Fruit fly (Drosophila melanogaster) whole organism, embryonic: Measurements from ENCODE around the gene CG18265.

Source experiments
- CG10462 ChIP-seq: fragments of 200-800 bp; sonication (Bioruptor generic); optimal IDR thresholded peaks from 2 replicates; lab custom pipeline; 2016; ENCODE audit warnings: missing biosample characterization, missing genetic modification characterization
- CG11504 ChIP-seq: fragments of 200-800 bp; sonication (Bioruptor generic); optimal IDR thresholded peaks from 3 replicates; lab custom pipeline; 2019; ENCODE audit warnings: missing biosample characterization, mild to moderate bottlenecking, missing genetic modification characterization, moderate library complexity
- CG12236 ChIP-seq: fragments of 200-800 bp; sonication (Bioruptor generic); optimal IDR thresholded peaks from 2 replicates; lab custom pipeline; 2016; ENCODE audit warnings: missing biosample characterization, missing genetic modification characterization
- CG14860 ChIP-seq: fragments of 200-800 bp; sonication (Bioruptor generic); IDR thresholded peaks from 3 replicates; pipeline ENCODE4 v1.3.6; 2022; ENCODE audit warnings: missing biosample characterization, missing genetic modification characterization; ENCODE audit not compliant: partially characterized antibody
- CG14965 ChIP-seq: fragments of 200-800 bp; sonication (Bioruptor generic); optimal IDR thresholded peaks from 2 replicates; lab custom pipeline; 2016; ENCODE audit warnings: missing biosample characterization, missing genetic modification characterization, borderline replicate concordance
- CG1647 ChIP-seq: fragments of 200-800 bp; sonication (Bioruptor generic); optimal IDR thresholded peaks from 3 replicates; lab custom pipeline; 2016; ENCODE audit warnings: missing biosample characterization, missing genetic modification characterization
- CG16815 ChIP-seq: fragments of 200-800 bp; sonication (Bioruptor generic); optimal IDR thresholded peaks from 3 replicates; lab custom pipeline; 2017; ENCODE audit warnings: missing biosample characterization, mild to moderate bottlenecking, missing genetic modification characterization
- CG17361 ChIP-seq: fragments of 200-800 bp; sonication (Bioruptor generic); IDR thresholded peaks from 3 replicates; pipeline ENCODE4 v1.3.6; 2022; ENCODE audit warnings: missing biosample characterization, missing genetic modification characterization
- CG18599 ChIP-seq: fragments of 200-800 bp; sonication (Bioruptor generic); optimal IDR thresholded peaks from 3 replicates; lab custom pipeline; 2017; ENCODE audit warnings: missing biosample characterization, missing genetic modification characterization, mild to moderate bottlenecking, moderate library complexity, missing genetic modification reagents
- CG2120 ChIP-seq: fragments of 200-800 bp; sonication (Bioruptor generic); optimal IDR thresholded peaks from 3 replicates; lab custom pipeline; 2016; ENCODE audit warnings: missing biosample characterization, missing genetic modification characterization
- CG2202 ChIP-seq: fragments of 200-800 bp; sonication (Bioruptor generic); optimal IDR thresholded peaks from 2 replicates; lab custom pipeline; 2018; ENCODE audit warnings: missing biosample characterization, mild to moderate bottlenecking, missing genetic modification characterization
- CG3281 ChIP-seq: fragments of 200-800 bp; sonication (Bioruptor generic); optimal IDR thresholded peaks from 3 replicates; lab custom pipeline; 2017; ENCODE audit warnings: missing biosample characterization, mild to moderate bottlenecking, missing genetic modification characterization
- CG4404 ChIP-seq: fragments of 200-800 bp; sonication (Bioruptor generic); IDR thresholded peaks from 2 replicates; pipeline ENCODE4 v1.3.6; 2022; ENCODE audit warnings: missing biosample characterization, missing genetic modification characterization
- CG7839 ChIP-seq: fragments of 200-800 bp; sonication (Bioruptor generic); optimal IDR thresholded peaks from 3 replicates; lab custom pipeline; 2018; ENCODE audit warnings: missing biosample characterization, mild to moderate bottlenecking, missing genetic modification characterization, moderate library complexity
- CG8924 ChIP-seq: fragments of 200-800 bp; optimal IDR thresholded peaks from 3 replicates; lab custom pipeline; 2019; ENCODE audit warnings: missing biosample characterization, mild to moderate bottlenecking, missing genetic modification characterization, moderate library complexity
- CG9817 ChIP-seq: fragments of 200-800 bp; sonication (Bioruptor generic); optimal IDR thresholded peaks from 2 replicates; lab custom pipeline; 2018; ENCODE audit warnings: missing biosample characterization, mild to moderate bottlenecking, missing genetic modification characterization, moderate library complexity
- CTCF ChIP-seq: fragments of 200-800 bp; sonication (Bioruptor generic); optimal IDR thresholded peaks from 2 replicates; lab custom pipeline; 2017; ENCODE audit warnings: missing biosample characterization, mild to moderate bottlenecking, missing genetic modification characterization, moderate library complexity
- Deaf1 ChIP-seq: fragments of 200-800 bp; optimal IDR thresholded peaks from 3 replicates; lab custom pipeline; 2019; ENCODE audit warnings: missing biosample characterization, mild to moderate bottlenecking, missing genetic modification characterization, moderate library complexity
- Fer3 ChIP-seq: fragments of 200-800 bp; sonication (Bioruptor generic); optimal IDR thresholded peaks from 2 replicates; lab custom pipeline; 2018; ENCODE audit warnings: missing biosample characterization, mild to moderate bottlenecking, missing genetic modification characterization, moderate library complexity
- HLHmδ ChIP-seq: fragments of 200-800 bp; sonication (Bioruptor generic); optimal IDR thresholded peaks from 2 replicates; lab custom pipeline; 2018; ENCODE audit warnings: missing biosample characterization, mild to moderate bottlenecking, missing genetic modification characterization, moderate library complexity
- MTF-1 ChIP-seq: fragments of 200-800 bp; sonication (Bioruptor generic); optimal IDR thresholded peaks from 2 replicates; lab custom pipeline; 2018; ENCODE audit warnings: missing biosample characterization, mild to moderate bottlenecking, missing genetic modification characterization, borderline replicate concordance
- Mad ChIP-seq: fragments of 200-800 bp; sonication (Bioruptor generic); optimal IDR thresholded peaks from 2 replicates; lab custom pipeline; 2016; ENCODE audit warnings: missing biosample characterization, missing genetic modification characterization
- Mes4 ChIP-seq: fragments of 200-800 bp; sonication (Bioruptor generic); optimal IDR thresholded peaks from 2 replicates; lab custom pipeline; 2016; ENCODE audit warnings: missing biosample characterization, missing genetic modification characterization
- Mrtf ChIP-seq: fragments of 200-800 bp; sonication (Bioruptor generic); IDR thresholded peaks from 3 replicates; pipeline ENCODE4 v1.3.6; 2022; ENCODE audit warnings: missing biosample characterization, missing genetic modification characterization
- Neu2 ChIP-seq: fragments of 200-800 bp; sonication (Bioruptor generic); optimal IDR thresholded peaks from 3 replicates; lab custom pipeline; 2016; ENCODE audit warnings: missing biosample characterization, missing genetic modification characterization, borderline replicate concordance
- Nf-YC ChIP-seq: fragments of 200-800 bp; optimal IDR thresholded peaks from 3 replicates; lab custom pipeline; 2019; ENCODE audit warnings: missing biosample characterization, mild to moderate bottlenecking, missing genetic modification characterization, moderate library complexity
- Oaz ChIP-seq: fragments of 200-800 bp; sonication (Bioruptor generic); IDR thresholded peaks from 2 replicates; pipeline ENCODE4 v1.3.6; 2022; ENCODE audit warnings: missing biosample characterization, missing genetic modification characterization
- Ravus ChIP-seq: fragments of 200-800 bp; sonication (Bioruptor generic); IDR thresholded peaks from 2 replicates; pipeline ENCODE4 v1.3.6; 2022; ENCODE audit warnings: missing biosample characterization, missing genetic modification characterization
- Side ChIP-seq: fragments of 200-800 bp; sonication (Bioruptor generic); optimal IDR thresholded peaks from 2 replicates; lab custom pipeline; 2016; ENCODE audit warnings: missing biosample characterization, missing genetic modification characterization
- Sry-δ ChIP-seq: fragments of 200-800 bp; sonication (Bioruptor generic); optimal IDR thresholded peaks from 2 replicates; lab custom pipeline; 2016; ENCODE audit warnings: missing biosample characterization, missing genetic modification characterization
- abd-A ChIP-seq: fragments of 200-800 bp; sonication (Bioruptor generic); optimal IDR thresholded peaks from 3 replicates; lab custom pipeline; 2019; ENCODE audit warnings: missing biosample characterization, mild to moderate bottlenecking, missing genetic modification characterization, moderate library complexity
- ara ChIP-seq: fragments of 200-800 bp; sonication (Bioruptor generic); IDR thresholded peaks from 2 replicates; pipeline ENCODE4 v1.3.6; 2022; ENCODE audit warnings: missing biosample characterization, missing genetic modification characterization
- bab2 ChIP-seq: fragments of 200-800 bp; sonication (Bioruptor generic); optimal IDR thresholded peaks from 2 replicates; lab custom pipeline; 2016; ENCODE audit warnings: missing biosample characterization, missing genetic modification characterization
- bigmax ChIP-seq: fragments of 200-800 bp; sonication (Bioruptor generic); optimal IDR thresholded peaks from 2 replicates; lab custom pipeline; 2018; ENCODE audit warnings: missing biosample characterization, mild to moderate bottlenecking, missing genetic modification characterization
- bsh ChIP-seq, 2 experiments: fragments of 200-800 bp; sonication (Bioruptor generic); optimal IDR thresholded peaks; 2 replicates each; lab custom pipeline; 2017 to 2018; ENCODE audit warnings: mild to moderate bottlenecking in 2 of 2, missing biosample characterization in 2 of 2, missing genetic modification characterization in 2 of 2, moderate library complexity in 1 of 2
- caup ChIP-seq: fragments of 200-800 bp; sonication (Bioruptor generic); optimal IDR thresholded peaks from 3 replicates; lab custom pipeline; 2017; ENCODE audit warnings: missing biosample characterization, mild to moderate bottlenecking, missing genetic modification characterization, moderate library complexity; ENCODE audit not compliant: severe bottlenecking
- dmrt99B ChIP-seq: fragments of 200-800 bp; sonication (Bioruptor generic); optimal IDR thresholded peaks from 2 replicates; lab custom pipeline; 2018; ENCODE audit warnings: missing biosample characterization, mild to moderate bottlenecking, missing genetic modification characterization, moderate library complexity
- esg ChIP-seq: fragments of 200-800 bp; sonication (Bioruptor generic); conservative IDR thresholded peaks from 2 replicates; pipeline ENCODE4 v1.3.6; 2022; ENCODE audit warnings: missing biosample characterization, missing genetic modification characterization
- exex ChIP-seq: fragments of 200-800 bp; sonication (Bioruptor generic); optimal IDR thresholded peaks from 4 replicates; lab custom pipeline; 2018; ENCODE audit warnings: missing biosample characterization, mild to moderate bottlenecking, missing genetic modification characterization, moderate library complexity
- fd96Cb ChIP-seq: fragments of 200-800 bp; sonication (Bioruptor generic); optimal IDR thresholded peaks from 2 replicates; lab custom pipeline; 2018; ENCODE audit warnings: missing biosample characterization, mild to moderate bottlenecking, missing genetic modification characterization, moderate library complexity
- mam ChIP-seq: fragments of 200-800 bp; sonication (Bioruptor generic); optimal IDR thresholded peaks from 3 replicates; lab custom pipeline; 2016; ENCODE audit warnings: missing biosample characterization, missing genetic modification characterization
- phol ChIP-seq: fragments of 200-800 bp; sonication (Bioruptor generic); optimal IDR thresholded peaks from 3 replicates; lab custom pipeline; 2018; ENCODE audit warnings: missing biosample characterization, mild to moderate bottlenecking, missing genetic modification characterization, moderate library complexity
- pros ChIP-seq: fragments of 200-800 bp; sonication (Bioruptor generic); optimal IDR thresholded peaks from 3 replicates; lab custom pipeline; 2019; ENCODE audit warnings: missing biosample characterization, mild to moderate bottlenecking, missing genetic modification characterization, moderate library complexity
- pzg ChIP-seq: fragments of 200-800 bp; sonication (Bioruptor generic); optimal IDR thresholded peaks from 3 replicates; lab custom pipeline; 2018; ENCODE audit warnings: missing biosample characterization, mild to moderate bottlenecking, missing genetic modification characterization, moderate library complexity
- scrt ChIP-seq: fragments of 200-800 bp; sonication (Bioruptor generic); optimal IDR thresholded peaks from 2 replicates; lab custom pipeline; 2018; ENCODE audit warnings: missing biosample characterization, mild to moderate bottlenecking, missing genetic modification characterization, moderate library complexity
- shn ChIP-seq: fragments of 200-800 bp; sonication (Bioruptor generic); optimal IDR thresholded peaks from 3 replicates; lab custom pipeline; 2016; ENCODE audit warnings: missing biosample characterization, missing genetic modification characterization
- sim ChIP-seq: fragments of 200-800 bp; sonication (Bioruptor generic); IDR thresholded peaks from 2 replicates; pipeline ENCODE4 v1.3.6; 2022; ENCODE audit warnings: missing biosample characterization, missing genetic modification characterization
- tap ChIP-seq: fragments of 200-800 bp; optimal IDR thresholded peaks from 3 replicates; lab custom pipeline; 2019; ENCODE audit warnings: missing biosample characterization, mild to moderate bottlenecking, missing genetic modification characterization, moderate library complexity
- tna ChIP-seq: fragments of 200-800 bp; sonication (Bioruptor generic); IDR thresholded peaks from 2 replicates; pipeline ENCODE4 v1.3.6; 2022; ENCODE audit warnings: missing biosample characterization, missing genetic modification characterization; ENCODE audit not compliant: partially characterized antibody
- wek ChIP-seq: fragments of 200-800 bp; sonication (Bioruptor generic); optimal IDR thresholded peaks from 3 replicates; lab custom pipeline; 2018; ENCODE audit warnings: missing biosample characterization, mild to moderate bottlenecking, missing genetic modification characterization, moderate library complexity
- zfh2 ChIP-seq: fragments of 200-800 bp; sonication (Bioruptor generic); optimal IDR thresholded peaks from 2 replicates; lab custom pipeline; 2016; ENCODE audit warnings: missing biosample characterization, missing genetic modification characterization

CG18265 gene

dm6 chr3L:17427013-17427412 is 12.2 kb upstream of the CG18265 start, which contains the start of gene Polr3G (continued):
- TF ChIP-seq pzg (GFP tag; lab: Kevin White, UChicago) (peak; percentile 39), CG17361 (GFP tag; lab: Robert Waterston, UW) (0 out of 3 replicates have a peak, but pooled peaks have one; percentile 18), CG8924 (tag; lab: Kevin White, UChicago) (no peak), sim (no peak), zfh2 (GFP tag; lab: Kevin White, UChicago) (no peak), CG7839 (peak; percentile 4), mam (GFP tag; lab: Kevin White, UChicago) (no peak), Sry-δ (GFP tag; lab: Kevin White, UChicago) (peak; percentile 11), ara (GFP tag; lab: Robert Waterston, UW) (no peak), CG12236 (GFP tag; lab: Kevin White, UChicago) (no peak), CG9817 (no peak), Nf-YC (peak; percentile 33), phol (tag; lab: Kevin White, UChicago) (no peak), CG18599 (GFP tag; lab: Kevin White, UChicago) (no peak), CG2202 (tag; lab: Kevin White, UChicago) (no peak), CG1647 (no peak), Oaz (no peak), tap (tag; lab: Kevin White, UChicago) (no peak), CG16815 (GFP tag; lab: Kevin White, UChicago) (no peak), caup (GFP tag; lab: Kevin White, UChicago) (no peak), HLHmδ (GFP tag; lab: Kevin White, UChicago) (no peak), bab2 (GFP tag; lab: Kevin White, UChicago) (no peak), Mes4 (GFP tag; lab: Kevin White, UChicago) (no peak), Mrtf (GFP tag; lab: Robert Waterston, UW) (no peak), CG10462 (GFP tag; lab: Kevin White, UChicago) (no peak), abd-A (tag; lab: Kevin White, UChicago) (no peak), scrt (GFP tag; lab: Kevin White, UChicago) (no peak), CG14965 (GFP tag; lab: Kevin White, UChicago) (no peak), Mad (GFP tag; lab: Kevin White, UChicago) (no peak), tna (GFP tag; lab: Robert Waterston, UW) (no peak), esg (GFP tag; lab: Robert Waterston, UW) (no peak), fd96Cb (no peak), CTCF (GFP tag; lab: Kevin White, UChicago) (no peak), CG3281 (no peak), MTF-1 (GFP tag; lab: Kevin White, UChicago) (no peak), Side (GFP tag; lab: Kevin White, UChicago) (no peak), exex (tag; lab: Kevin White, UChicago) (no peak), pros (GFP tag; lab: Kevin White, UChicago) (no peak), bigmax (GFP tag; lab: Kevin White, UChicago) (no peak), shn (no peak), CG2120 (GFP tag; lab: Kevin White, UChicago) (peak; percentile 53), CG11504 (tag; lab: Kevin White, UChicago) (peak; percentile 6), Deaf1 (tag; lab: Kevin White, UChicago) (no peak), CG14860 (no peak), CG4404 (GFP tag; lab: Robert Waterston, UW) (no peak), Ravus (GFP tag; lab: Robert Waterston, UW) (no peak), dmrt99B (no peak), Fer3 (tag; lab: Kevin White, UChicago) (no peak), wek (GFP tag; lab: Kevin White, UChicago) (no peak), Neu2 (no peak), bsh (GFP tag; optimal IDR thresholded peaks at IDR 0.05; lab: Kevin White, UChicago) (peak in 1 of 2 experiments; percentile 11)
